Worm (Caenorhabditis elegans): Measurements from ENCODE around the gene cyp-35D1.
A peak's percentile ranks its signal among the peaks of the same experiment; 100 is the strongest.

The cyp-35D1 gene

DNA sequence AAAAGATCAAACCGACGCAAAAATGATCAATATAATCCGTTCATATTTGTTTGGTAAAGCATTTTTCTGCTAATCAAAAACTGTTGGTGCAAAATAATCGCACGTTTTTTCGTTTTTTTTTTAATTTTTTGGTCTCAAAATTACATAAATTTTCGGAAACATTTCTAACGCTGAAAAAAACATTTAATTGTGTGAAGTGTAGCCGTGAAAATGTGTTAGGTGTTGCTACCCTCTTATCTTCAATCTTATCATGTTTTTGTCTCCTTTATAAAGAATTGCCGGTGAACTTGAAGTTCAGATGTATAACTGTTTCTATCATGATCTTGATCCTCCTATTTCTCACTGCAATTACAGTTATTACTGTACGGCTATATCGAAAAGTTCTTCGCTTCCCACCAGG lies at the start of gene cyp-35D1:
Gene cyp-35D1, plus strand, starts transcription at position 301 of the 400 bp plus-strand sequence.
- no peak for TF ChIP-seq F44E2.7 (GFP tag; IDR thresholded peaks at IDR 0.05)
- TF ChIP-seq cey-2 (tag; optimal IDR thresholded peaks at IDR 0.05; ENCODE audit: borderline replicate concordance, insufficient read depth) = no peak
- no peak for TF ChIP-seq madf-5 (GFP tag; IDR thresholded peaks at IDR 0.05)
- TF ChIP-seq hlh-30 (tag; optimal IDR thresholded peaks at IDR 0.05; ENCODE audit: insufficient read depth) = no peak
- no peak for TF ChIP-seq lin-39 (tag; optimal IDR thresholded peaks at IDR 0.05)
- TF ChIP-seq daf-16 (GFP tag; optimal IDR thresholded peaks at IDR 0.05) = no peak
- no peak for TF ChIP-seq daf-16 (tag; optimal IDR thresholded peaks at IDR 0.05)
- TF ChIP-seq jun-1 (tag; optimal IDR thresholded peaks at IDR 0.05) = no peak
- TF ChIP-seq aly-2 (tag; optimal IDR thresholded peaks at IDR 0.05) = no peak

DNA sequence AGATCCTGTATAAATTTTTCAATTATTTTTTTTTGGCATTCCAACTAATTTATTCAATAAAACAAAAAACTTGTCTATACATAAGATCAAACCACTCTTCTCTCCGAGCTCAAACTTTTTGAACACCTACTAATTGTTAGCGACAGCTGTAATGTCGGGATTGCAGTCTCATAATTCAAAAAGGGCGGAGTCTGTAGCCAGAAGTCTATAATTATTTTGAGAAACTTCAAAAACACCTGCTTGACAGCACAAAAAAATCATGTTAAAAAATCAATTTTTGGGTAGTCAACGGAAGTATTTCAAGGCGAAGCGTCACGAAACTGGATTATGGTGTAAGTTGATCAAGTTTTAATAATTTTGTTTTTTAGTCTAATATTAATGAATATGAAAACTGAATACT lies 49.0 kb upstream of the cyp-35D1 start, which contains the start of gene srx-44:
Gene srx-44, plus strand, starts transcription at position 301 of the 400 bp plus-strand sequence.
- TF ChIP-seq aha-1 (tag) = peak; percentile 38
- no peak for TF ChIP-seq fos-1 (tag; optimal IDR thresholded peaks at IDR 0.05)

DNA sequence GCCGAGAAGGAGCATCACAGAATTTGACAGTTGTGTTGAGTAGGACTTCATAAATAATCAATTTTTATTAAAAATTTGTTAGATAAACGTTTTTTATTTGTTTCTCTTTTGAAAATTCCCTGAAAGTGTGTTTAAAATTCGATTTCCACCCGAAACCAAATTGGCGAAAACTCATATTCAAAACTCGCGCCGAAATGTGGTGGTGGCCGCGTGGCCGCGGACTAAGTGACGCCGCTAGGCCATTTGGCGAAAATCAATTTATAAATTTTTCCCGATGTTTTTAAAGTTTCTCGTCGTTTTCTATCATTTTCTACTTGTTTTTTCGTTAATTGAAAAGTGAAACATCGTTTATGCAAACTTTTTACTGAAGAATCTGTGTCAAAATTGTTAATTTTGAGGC lies 46.4 kb upstream of the cyp-35D1 start:
- TF ChIP-seq dpl-1 (GFP tag; optimal IDR thresholded peaks at IDR 0.05) (peak; percentile 88), snpc-4 (tag; optimal IDR thresholded peaks at IDR 0.05) (no peak), Y48G9A.11 (GFP tag; IDR thresholded peaks at IDR 0.05) (no peak), hif-1 (tag; optimal IDR thresholded peaks at IDR 0.05) (peak in 1 of 2 experiments; percentile 77), ZK337.2 (GFP tag; IDR thresholded peaks at IDR 0.05) (0 out of 2 replicates have a peak, but pooled peaks have one; percentile 18), duxl-1 (tag; optimal IDR thresholded peaks at IDR 0.05; ENCODE audit: poor library complexity) (peak; percentile 10), unc-130 (GFP tag; optimal IDR thresholded peaks at IDR 0.05) (peak; percentile 63), mes-2 (tag; optimal IDR thresholded peaks at IDR 0.05; ENCODE audit: poor library complexity, severe bottlenecking) (peak; percentile 97)

DNA sequence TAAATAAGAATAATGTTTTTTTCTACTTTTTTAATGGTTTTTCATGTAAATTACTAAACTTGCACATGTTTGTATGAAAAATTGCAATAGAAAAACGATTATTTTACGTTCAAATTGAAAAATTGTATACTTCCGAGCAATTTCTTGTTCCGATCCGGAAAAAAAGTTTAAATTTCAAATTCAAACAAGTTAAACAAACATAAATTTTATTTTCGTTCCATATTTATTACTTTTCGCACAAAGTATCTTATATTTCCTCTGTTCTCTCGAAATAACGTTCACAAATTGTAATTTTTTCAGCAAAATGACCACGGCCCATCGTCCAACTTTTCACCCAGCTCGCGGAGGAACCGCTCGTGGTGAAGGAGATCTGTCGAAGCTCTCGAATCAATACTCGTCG lies 46.0 kb upstream of the cyp-35D1 start, which contains the start of gene cwc-15:
Gene cwc-15, plus strand, starts transcription at position 301 of the 400 bp plus-strand sequence.
- TF ChIP-seq ceh-20 (GFP tag; IDR thresholded peaks at IDR 0.05) = no peak
- no peak for TF ChIP-seq egl-27 (tag; optimal IDR thresholded peaks at IDR 0.05)
- TF ChIP-seq D1046.2 (GFP tag; IDR thresholded peaks at IDR 0.05) = no peak
- TF ChIP-seq lin-39 (tag; optimal IDR thresholded peaks at IDR 0.05) = no peak
- TF ChIP-seq mdl-1 (tag; optimal IDR thresholded peaks at IDR 0.05) = no peak
- no peak for TF ChIP-seq dve-1 (tag; optimal IDR thresholded peaks at IDR 0.05; ENCODE audit: insufficient read depth)
- no peak for TF ChIP-seq spr-3 (GFP tag; optimal IDR thresholded peaks at IDR 0.05)
- no peak for TF ChIP-seq lin-38 (GFP tag; IDR thresholded peaks at IDR 0.05)

DNA sequence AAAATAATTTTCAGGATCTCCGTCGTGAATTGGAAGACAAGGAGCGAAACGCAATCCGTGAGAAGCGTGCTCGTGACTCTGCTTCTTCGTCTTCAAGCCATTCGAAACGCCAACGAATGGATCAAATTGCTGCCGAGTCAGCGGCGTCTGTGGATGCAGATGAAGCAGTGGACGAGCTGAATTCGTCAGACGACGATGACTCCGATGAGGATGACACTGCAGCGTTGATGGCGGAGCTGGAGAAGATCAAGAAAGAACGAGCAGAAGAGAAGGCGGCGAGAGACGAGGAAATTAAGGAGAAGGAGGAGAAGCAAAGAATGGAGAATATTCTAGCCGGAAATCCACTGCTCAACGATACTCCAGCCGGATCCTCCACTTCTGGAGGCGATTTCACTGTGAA lies 45.5 kb upstream of the cyp-35D1 start:
- no peak for TF ChIP-seq madf-9 (GFP tag; conservative IDR thresholded peaks at IDR 0.05)
- TF ChIP-seq nhr-10 (tag; optimal IDR thresholded peaks at IDR 0.05) = no peak
- TF ChIP-seq nhr-48 (tag; optimal IDR thresholded peaks at IDR 0.05) = no peak
- TF ChIP-seq set-16 (GFP tag; IDR thresholded peaks at IDR 0.05) = peak; percentile 51
- no peak for TF ChIP-seq dmd-9 (GFP tag; IDR thresholded peaks at IDR 0.05)
- TF ChIP-seq unc-130 (GFP tag; optimal IDR thresholded peaks at IDR 0.05) = no peak

DNA sequence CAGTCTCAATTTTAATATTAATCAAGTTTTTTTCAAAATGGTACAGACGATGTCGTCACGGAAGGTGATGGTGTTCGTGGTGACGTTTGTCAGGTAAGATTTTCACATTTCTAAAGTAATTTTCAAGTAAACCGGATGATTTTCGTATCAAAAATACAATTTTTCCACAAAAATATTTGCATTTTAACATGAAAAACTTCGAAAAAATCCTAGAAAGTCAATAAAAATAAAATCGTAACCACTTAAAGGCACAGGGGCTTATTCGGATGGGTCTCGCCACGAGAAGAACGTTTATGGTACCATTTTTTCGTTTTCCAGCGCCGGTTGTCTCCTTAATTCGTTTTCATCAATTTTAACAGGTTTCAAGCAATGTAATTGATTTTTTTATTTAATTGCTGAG lies 44.7 kb upstream of the cyp-35D1 start, which contains the start of gene T10C6.6:
Gene T10C6.6, plus strand, starts transcription at position 27 of the 400 bp plus-strand sequence.
- TF ChIP-seq dpl-1 (GFP tag; optimal IDR thresholded peaks at IDR 0.05) = peak; percentile 8
- TF ChIP-seq F49E8.2 (tag; optimal IDR thresholded peaks at IDR 0.05; ENCODE audit: borderline replicate concordance) = peak; percentile 36
- TF ChIP-seq ama-1 (optimal IDR thresholded peaks at IDR 0.05) = no peak
- no peak for TF ChIP-seq spr-1 (tag; optimal IDR thresholded peaks at IDR 0.05)
- TF ChIP-seq hmg-1.1 (GFP tag; IDR thresholded peaks at IDR 0.05) = no peak
- TF ChIP-seq arid-1 (GFP tag; conservative IDR thresholded peaks at IDR 0.05) = 0 out of 2 replicates have a peak, but pooled peaks have one; percentile 33
- 0 out of 2 replicates have a peak, but pooled peaks have one; percentile 13 for TF ChIP-seq daf-19 (GFP tag; conservative IDR thresholded peaks at IDR 0.05)
- TF ChIP-seq hlh-11 (tag; optimal IDR thresholded peaks at IDR 0.05) = no peak
